Fruit fly (Drosophila melanogaster): ENCODE data around the gene Apl.

Apl gene

DNA sequence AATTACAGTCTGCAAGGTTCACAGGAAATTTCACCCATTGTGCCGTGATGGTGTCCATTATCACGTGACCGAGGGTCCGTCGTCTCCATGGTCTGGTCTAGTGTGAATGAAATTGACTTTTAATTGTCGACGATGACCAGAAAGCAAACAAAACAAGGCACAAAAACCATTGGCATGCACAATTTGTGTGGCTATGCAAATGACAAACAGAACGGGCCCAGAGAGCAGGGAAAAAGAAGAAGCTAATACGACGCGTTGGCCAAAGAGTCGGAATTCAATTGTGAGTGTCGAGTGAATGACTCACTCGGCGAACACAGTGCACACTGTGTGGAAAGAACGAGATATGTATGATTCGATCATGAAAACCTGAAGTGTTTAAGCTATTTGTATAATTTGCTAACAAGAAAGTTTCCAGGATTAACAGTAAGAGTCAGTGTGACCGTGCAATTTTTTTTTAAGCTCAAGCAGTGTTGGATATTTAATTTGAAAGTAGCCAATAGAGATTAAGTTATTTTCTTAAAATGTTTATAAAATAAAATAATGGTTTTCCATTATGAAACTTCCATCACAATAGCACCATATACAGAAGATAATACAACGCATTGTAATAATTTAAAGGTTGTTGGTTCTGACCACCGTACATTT is 40.7 kb downstream of the Apl start:
- TF ChIP-seq foxo (GFP tag; optimal IDR thresholded peaks at IDR 0.05) (peak in 1 of 2 experiments; percentile 21), ey (GFP tag; optimal IDR thresholded peaks at IDR 0.05) (peak; percentile 14), rgr (GFP tag; optimal IDR thresholded peaks at IDR 0.05) (peak; percentile 13), Jra (GFP tag; optimal IDR thresholded peaks at IDR 0.05) (peak; percentile 20), psq (GFP tag; optimal IDR thresholded peaks at IDR 0.05) (peak; percentile 14), h (GFP tag; optimal IDR thresholded peaks at IDR 0.05) (peak; percentile 33), lola (GFP tag; optimal IDR thresholded peaks at IDR 0.05) (no peak), sv (GFP tag; optimal IDR thresholded peaks at IDR 0.05) (no peak), Rel (GFP tag; optimal IDR thresholded peaks at IDR 0.05) (no peak), Rel (tag; optimal IDR thresholded peaks at IDR 0.05) (no peak), Sp1 (GFP tag; optimal IDR thresholded peaks at IDR 0.05) (no peak)

dm6 chr3L:16638639-16639388 is 43.8 kb downstream of the Apl start:
- peak in 1 of 2 experiments; percentile 31 for TF ChIP-seq foxo (GFP tag; optimal IDR thresholded peaks at IDR 0.05)
- TF ChIP-seq pan (optimal IDR thresholded peaks at IDR 0.05) = no peak
- no peak for TF ChIP-seq rgr (GFP tag; optimal IDR thresholded peaks at IDR 0.05)
- peak; percentile 14 for TF ChIP-seq HLH106 (tag; optimal IDR thresholded peaks at IDR 0.05)
- peak; percentile 14 for TF ChIP-seq h (GFP tag; optimal IDR thresholded peaks at IDR 0.05)
- peak; percentile 2 for TF ChIP-seq Sp1 (GFP tag; optimal IDR thresholded peaks at IDR 0.05)
- no peak for TF ChIP-seq OdsH (GFP tag; optimal IDR thresholded peaks at IDR 0.05)
- TF ChIP-seq Dif (GFP tag; optimal IDR thresholded peaks at IDR 0.05; ENCODE audit: partially characterized antibody) = peak; percentile 11
- TF ChIP-seq fru (GFP tag; optimal IDR thresholded peaks at IDR 0.05) = peak; percentile 29
- TF ChIP-seq Hnf4 (GFP tag; optimal IDR thresholded peaks at IDR 0.05) = no peak
- peak; percentile 78 for TF ChIP-seq psq (GFP tag; optimal IDR thresholded peaks at IDR 0.05)

DNA sequence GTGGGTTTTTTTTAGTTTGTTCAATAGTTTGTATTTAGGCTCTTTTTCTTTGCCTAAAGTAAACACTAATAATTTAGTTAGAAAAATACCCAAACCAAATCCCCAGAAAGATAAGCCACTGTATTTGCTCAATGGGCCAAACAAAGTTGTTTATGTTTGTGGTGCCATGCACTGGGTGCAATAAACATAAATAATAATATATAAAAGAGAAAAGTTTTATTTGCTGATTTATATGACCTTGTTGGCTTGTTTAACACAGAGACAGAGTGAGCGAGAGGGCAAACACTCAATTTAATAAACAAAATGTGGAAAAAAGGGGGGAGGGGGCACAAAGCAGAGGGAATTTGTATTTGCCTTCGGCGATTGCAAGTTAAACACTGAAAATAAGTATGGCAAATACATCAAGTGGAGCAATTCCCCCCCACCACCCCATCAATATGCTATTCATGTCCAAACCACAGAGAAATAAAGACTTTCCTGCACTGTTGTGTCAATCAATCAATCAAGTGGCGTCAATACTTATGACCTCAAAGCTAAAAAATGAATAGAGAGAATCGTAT is 45.6 kb downstream of the Apl start:
- TF ChIP-seq pan (optimal IDR thresholded peaks at IDR 0.05) = no peak
- no peak for TF ChIP-seq ey (GFP tag; optimal IDR thresholded peaks at IDR 0.05)
- TF ChIP-seq Vsx2 (GFP tag; optimal IDR thresholded peaks at IDR 0.05; ENCODE audit: partially characterized antibody) = no peak
- TF ChIP-seq Dfd (GFP tag; optimal IDR thresholded peaks at IDR 0.05) = no peak
- TF ChIP-seq rgr (GFP tag; optimal IDR thresholded peaks at IDR 0.05) = peak; percentile 38
- peak in 1 of 2 experiments; percentile 11 for TF ChIP-seq foxo (GFP tag; optimal IDR thresholded peaks at IDR 0.05)
- peak; percentile 0 for TF ChIP-seq HLH106 (tag; optimal IDR thresholded peaks at IDR 0.05)
- TF ChIP-seq fru (GFP tag; optimal IDR thresholded peaks at IDR 0.05) = no peak
- peak; percentile 4 for TF ChIP-seq h (GFP tag; optimal IDR thresholded peaks at IDR 0.05)
- no peak for TF ChIP-seq brk (GFP tag; optimal IDR thresholded peaks at IDR 0.05)
- no peak for TF ChIP-seq sv (GFP tag; optimal IDR thresholded peaks at IDR 0.05)

- no peak for TF ChIP-seq dl (GFP tag; optimal IDR thresholded peaks at IDR 0.05; ENCODE audit: insufficient read depth in 1 of 2, partially characterized antibody in 2 of 2)
- TF ChIP-seq Mio (GFP tag; optimal IDR thresholded peaks at IDR 0.05) = no peak
- no peak for TF ChIP-seq dsf (GFP tag; optimal IDR thresholded peaks at IDR 0.05; ENCODE audit: borderline replicate concordance)
- no peak for TF ChIP-seq jim (GFP tag; optimal IDR thresholded peaks at IDR 0.05)
- no peak for TF ChIP-seq brk (GFP tag; optimal IDR thresholded peaks at IDR 0.05)
- no peak for TF ChIP-seq fru (GFP tag; optimal IDR thresholded peaks at IDR 0.05)
- no peak for TF ChIP-seq CG32264 (GFP tag; optimal IDR thresholded peaks at IDR 0.05)
- no peak for TF ChIP-seq Sp1 (GFP tag; optimal IDR thresholded peaks at IDR 0.05)
- no peak for TF ChIP-seq sv (GFP tag; optimal IDR thresholded peaks at IDR 0.05)
- no peak for TF ChIP-seq ey (GFP tag; optimal IDR thresholded peaks at IDR 0.05)
- no peak for TF ChIP-seq Myc (optimal IDR thresholded peaks at IDR 0.05)
- no peak for TF ChIP-seq foxo (GFP tag; optimal IDR thresholded peaks at IDR 0.05)
- TF ChIP-seq Vsx2 (GFP tag; optimal IDR thresholded peaks at IDR 0.05; ENCODE audit: partially characterized antibody) = no peak
- TF ChIP-seq HLH106 (tag; optimal IDR thresholded peaks at IDR 0.05) = no peak
- TF ChIP-seq Jra (GFP tag; optimal IDR thresholded peaks at IDR 0.05) = no peak
- no peak for TF ChIP-seq Hnf4 (GFP tag; optimal IDR thresholded peaks at IDR 0.05)
- no peak for TF ChIP-seq tai (GFP tag; optimal IDR thresholded peaks at IDR 0.05)
- no peak for TF ChIP-seq Hr78 (GFP tag; optimal IDR thresholded peaks at IDR 0.05)
- TF ChIP-seq Dif (GFP tag; optimal IDR thresholded peaks at IDR 0.05; ENCODE audit: partially characterized antibody) = no peak
- no peak for TF ChIP-seq h (GFP tag; optimal IDR thresholded peaks at IDR 0.05)
Observed at dm6 chr3L:16641094-16641493, 46.1 kb downstream of the Apl start.
